Worm (Caenorhabditis elegans): Measurements from ENCODE around the gene F40G9.6.

DNA sequence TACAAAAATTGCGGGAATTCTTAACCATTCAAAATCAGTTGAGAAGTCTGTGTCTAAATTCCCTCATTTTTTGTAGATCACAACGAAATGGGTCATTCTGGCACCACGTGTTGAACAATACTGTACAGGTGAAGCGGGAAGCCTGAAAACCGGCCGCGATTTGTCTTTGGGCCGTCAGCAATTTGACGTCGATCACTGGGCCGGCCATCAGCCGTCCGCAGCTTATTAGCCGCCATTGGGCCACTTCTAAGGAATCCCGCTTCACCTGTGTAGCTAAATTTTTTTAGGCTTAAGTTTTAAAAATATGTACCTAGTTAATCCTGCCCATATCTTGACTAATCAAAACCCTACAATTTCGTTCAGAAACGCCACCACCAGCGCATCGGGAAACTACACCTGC lies 19.7 kb upstream of the F40G9.6 start:
- TF ChIP-seq ztf-11 (tag; optimal IDR thresholded peaks at IDR 0.05), result no peak
- TF ChIP-seq fos-1 (tag; optimal IDR thresholded peaks at IDR 0.05), result no peak
- TF ChIP-seq jun-1 (tag; optimal IDR thresholded peaks at IDR 0.05), result no peak
- TF ChIP-seq unc-39 (tag; optimal IDR thresholded peaks at IDR 0.05), result no peak
- no peak for TF ChIP-seq egl-27 (tag; optimal IDR thresholded peaks at IDR 0.05)
- TF ChIP-seq elt-3 (tag; optimal IDR thresholded peaks at IDR 0.05), result no peak
- no peak for TF ChIP-seq hmg-11 (tag; optimal IDR thresholded peaks at IDR 0.05)
- TF ChIP-seq nhr-11 (tag; optimal IDR thresholded peaks at IDR 0.05), result no peak
- TF ChIP-seq fkh-10 (GFP tag; optimal IDR thresholded peaks at IDR 0.05), result no peak
- no peak for TF ChIP-seq pha-4 (tag; optimal IDR thresholded peaks at IDR 0.05)
- TF ChIP-seq skn-1 (tag; optimal IDR thresholded peaks at IDR 0.05), result no peak
- no peak for TF ChIP-seq snpc-4 (tag; optimal IDR thresholded peaks at IDR 0.05)
